Fruit fly (Drosophila melanogaster): ENCODE measurements around the gene CG7264.

- TF ChIP-seq ss (GFP tag; optimal IDR thresholded peaks at IDR 0.05) (no peak), Eip93F (GFP tag; optimal IDR thresholded peaks at IDR 0.05) (no peak), CG8119 (GFP tag; IDR thresholded peaks at IDR 0.05) (no peak), Hr38 (GFP tag; optimal IDR thresholded peaks at IDR 0.05) (no peak), CG1621 (tag; optimal IDR thresholded peaks at IDR 0.05) (no peak), fd59A (GFP tag; optimal IDR thresholded peaks at IDR 0.05) (no peak), CG10669 (GFP tag; optimal IDR thresholded peaks at IDR 0.05) (no peak), CG16779 (tag; optimal IDR thresholded peaks at IDR 0.05) (no peak), Hr4 (GFP tag; optimal IDR thresholded peaks at IDR 0.05) (no peak)
Observed at dm6 chr3L:11815220-11815797, 13.5 kb upstream of the CG7264 start, which contains the start of gene CG14130.

Measured in whole organism, prepupa.